Worm (Caenorhabditis elegans) whole organism, L1 larva: ENCODE measurements around the gene hex-2.
"Not testable (repeated sequence)": the region's sequence is repeated elsewhere in the genome, so short reads cannot be mapped to it uniquely, and the experiment has no call there.

Experiments
- C34B4.2 ChIP-seq: sonication (generic microtip); optimal IDR thresholded peaks from 2 replicates; lab custom pipeline; 2017; ENCODE audit warnings: mild to moderate bottlenecking, missing genetic modification characterization, missing compliant biosample characterization
- ceh-8 ChIP-seq: fragments of 200-800 bp; sonication (Bioruptor generic); optimal IDR thresholded peaks from 2 replicates; lab custom pipeline; 2018; ENCODE audit warnings: mild to moderate bottlenecking, missing genetic modification characterization, moderate library complexity, missing compliant biosample characterization
- dsc-1 ChIP-seq: sonication (generic microtip); optimal IDR thresholded peaks from 2 replicates; lab custom pipeline; 2016; ENCODE audit warnings: mild to moderate bottlenecking, missing genetic modification characterization, missing compliant biosample characterization
- efl-1 ChIP-seq, 4 experiments: fragments of 150-350 bp; optimal IDR thresholded peaks in 3 of 4; peaks in 1 of 4; 1 replicate in 1 of 4; 2 replicates in 3 of 4; lab custom pipeline; 2014; ENCODE audit warnings: missing biosample characterization in 2 of 4, missing genetic modification characterization in 2 of 4, missing genetic modification reagents in 2 of 4
- efl-3 ChIP-seq: fragments of 200-800 bp; sonication (Bioruptor generic); optimal IDR thresholded peaks from 2 replicates; lab custom pipeline; 2018; ENCODE audit warnings: mild to moderate bottlenecking, missing genetic modification characterization, missing compliant biosample characterization
- egl-27 ChIP-seq, 2 experiments: fragments of 150-350 bp in 1 of 2; sonication (generic microtip); optimal IDR thresholded peaks; 3 replicates each; lab custom pipeline; 2017 to 2018; ENCODE audit warnings: missing biosample characterization in 2 of 2, missing genetic modification characterization in 2 of 2, missing genetic modification reagents in 2 of 2
- ets-5 ChIP-seq: fragments of 200-800 bp; sonication (Bioruptor generic); IDR thresholded peaks from 2 replicates; pipeline ENCODE4 v1.3.6; 2022; ENCODE audit warnings: missing genetic modification characterization, missing compliant biosample characterization
- fkh-10 ChIP-seq: sonication (generic microtip); optimal IDR thresholded peaks from 2 replicates; lab custom pipeline; 2017; ENCODE audit warnings: missing biosample characterization, missing genetic modification reagents, missing genetic modification characterization
- fkh-8 ChIP-seq: sonication (generic microtip); optimal IDR thresholded peaks from 2 replicates; lab custom pipeline; 2016; ENCODE audit warnings: mild to moderate bottlenecking, missing genetic modification characterization, missing compliant biosample characterization
- grh-1 ChIP-seq: fragments of 200-800 bp; sonication (Bioruptor generic); IDR thresholded peaks from 2 replicates; pipeline ENCODE4 v1.3.6; 2022; ENCODE audit warnings: missing genetic modification reagents, missing genetic modification characterization, missing compliant biosample characterization
- lin-14 ChIP-seq: fragments of 200-800 bp; sonication (Bioruptor generic); optimal IDR thresholded peaks from 2 replicates; lab custom pipeline; 2018; ENCODE audit warnings: mild to moderate bottlenecking, missing genetic modification characterization, moderate library complexity, missing compliant biosample characterization
- lin-35 ChIP-seq, 2 experiments: fragments of 150-350 bp; optimal IDR thresholded peaks; 2 replicates each; lab custom pipeline; 2014; ENCODE audit warnings: missing biosample characterization in 2 of 2, missing genetic modification characterization in 2 of 2, missing genetic modification reagents in 2 of 2
- lin-39 ChIP-seq: fragments of 150-350 bp; optimal IDR thresholded peaks from 2 replicates; lab custom pipeline; 2014; ENCODE audit warnings: missing biosample characterization, missing genetic modification reagents, missing genetic modification characterization
- mdl-1 ChIP-seq, 2 experiments: fragments of 150-350 bp; optimal IDR thresholded peaks; 2 replicates each; lab custom pipeline; 2014 to 2017; ENCODE audit warnings: missing biosample characterization in 2 of 2, missing genetic modification characterization in 2 of 2, inconsistent platforms in 1 of 2
- mef-2 ChIP-seq: fragments of 150-350 bp; optimal IDR thresholded peaks from 2 replicates; lab custom pipeline; 2014; ENCODE audit warnings: missing biosample characterization, missing genetic modification characterization
- mep-1 ChIP-seq: fragments of 150-350 bp; optimal IDR thresholded peaks from 2 replicates; lab custom pipeline; 2014; ENCODE audit warnings: missing biosample characterization, missing genetic modification characterization
- nhr-19 ChIP-seq: fragments of 200-800 bp; sonication (Bioruptor generic); conservative IDR thresholded peaks from 2 replicates; pipeline ENCODE4 v1.3.6; 2022; ENCODE audit warnings: missing genetic modification characterization, missing compliant biosample characterization
- nhr-20 ChIP-seq: sonication (generic microtip); optimal IDR thresholded peaks from 2 replicates; lab custom pipeline; 2016; ENCODE audit warnings: mild to moderate bottlenecking, missing genetic modification characterization, missing compliant biosample characterization
- nhr-237 ChIP-seq: fragments of 150-350 bp; optimal IDR thresholded peaks from 2 replicates; lab custom pipeline; 2014; ENCODE audit warnings: missing biosample characterization, missing genetic modification characterization
- nhr-47 ChIP-seq: sonication (generic microtip); optimal IDR thresholded peaks from 2 replicates; lab custom pipeline; 2016; ENCODE audit warnings: mild to moderate bottlenecking, missing genetic modification characterization, moderate library complexity, missing compliant biosample characterization
- nhr-76 ChIP-seq: sonication (generic microtip); optimal IDR thresholded peaks from 2 replicates; lab custom pipeline; 2017; ENCODE audit warnings: missing biosample characterization, missing genetic modification characterization
- nhr-85 ChIP-seq: sonication (generic microtip); peaks from one replicate; lab custom pipeline; 2016; ENCODE audit warnings: missing genetic modification characterization, inconsistent platforms, missing compliant biosample characterization
- nhr-90 ChIP-seq: sonication (generic microtip); optimal IDR thresholded peaks from 2 replicates; lab custom pipeline; 2016; ENCODE audit warnings: mild to moderate bottlenecking, missing genetic modification characterization, missing compliant biosample characterization; ENCODE audit not compliant: poor library complexity
- pax-3 ChIP-seq: fragments of 200-800 bp; sonication (Bioruptor generic); optimal IDR thresholded peaks from 2 replicates; lab custom pipeline; 2018; ENCODE audit warnings: mild to moderate bottlenecking, missing genetic modification characterization, moderate library complexity, missing compliant biosample characterization
- pqm-1 ChIP-seq: sonication (generic microtip); optimal IDR thresholded peaks from 3 replicates; lab custom pipeline; 2017; ENCODE audit warnings: missing biosample characterization, missing genetic modification characterization
- skn-1 ChIP-seq: fragments of 150-350 bp; optimal IDR thresholded peaks from 2 replicates; lab custom pipeline; 2014; ENCODE audit warnings: missing biosample characterization, missing genetic modification characterization
- snpc-4 ChIP-seq: fragments of 150-350 bp; optimal IDR thresholded peaks from 2 replicates; lab custom pipeline; 2014; ENCODE audit warnings: missing biosample characterization, missing genetic modification characterization
- sup-37 ChIP-seq: fragments of 200-800 bp; sonication (Bioruptor generic); optimal IDR thresholded peaks from 2 replicates; lab custom pipeline; 2018; ENCODE audit warnings: mild to moderate bottlenecking, missing genetic modification characterization, missing compliant biosample characterization
- tbx-2 ChIP-seq: sonication (generic microtip); optimal IDR thresholded peaks from 2 replicates; lab custom pipeline; 2016; ENCODE audit warnings: missing genetic modification characterization, missing compliant biosample characterization
- tlp-1 ChIP-seq: fragments of 150-350 bp; optimal IDR thresholded peaks from 2 replicates; lab custom pipeline; 2014; ENCODE audit warnings: missing biosample characterization, missing genetic modification characterization
- unc-98 ChIP-seq: fragments of 200-800 bp; sonication (Bioruptor generic); IDR thresholded peaks from 2 replicates; pipeline ENCODE4 v1.3.6; 2022; ENCODE audit warnings: missing genetic modification characterization, missing compliant biosample characterization
- vab-15 ChIP-seq: sonication (generic microtip); optimal IDR thresholded peaks from 2 replicates; lab custom pipeline; 2017; ENCODE audit warnings: missing genotype, mild to moderate bottlenecking, missing genetic modification characterization, missing compliant biosample characterization
- xbp-1 ChIP-seq: sonication (generic microtip); optimal IDR thresholded peaks from 2 replicates; lab custom pipeline; 2016; ENCODE audit warnings: missing genetic modification characterization, missing compliant biosample characterization

The hex-2 gene

DNA sequence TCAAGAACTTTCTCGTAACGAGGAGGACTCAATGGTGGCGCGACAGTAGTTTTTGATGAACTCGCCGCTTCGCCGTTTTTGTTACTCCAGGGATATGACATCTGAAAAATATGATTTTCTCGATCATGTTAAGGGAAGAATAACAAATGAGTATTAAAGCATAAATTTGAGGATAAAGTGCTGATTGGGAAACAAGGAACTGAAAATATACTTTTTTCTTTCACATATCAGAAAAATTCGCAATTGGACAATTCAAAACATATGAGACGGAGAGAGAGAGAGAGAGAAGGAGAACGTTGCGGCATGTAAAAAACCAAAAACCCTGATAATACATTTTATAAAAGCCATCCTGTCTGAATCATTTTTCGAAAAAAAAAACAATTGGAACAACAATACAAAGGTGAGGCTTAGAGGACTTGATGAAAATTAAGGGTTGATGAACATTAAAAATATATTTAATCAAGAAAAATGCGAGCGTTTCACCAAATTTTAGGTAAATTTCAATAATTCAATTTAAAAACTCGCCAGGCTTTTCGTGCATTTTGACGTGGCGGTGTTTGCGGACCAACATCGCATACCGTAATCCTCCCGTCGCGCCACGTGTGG lies 6.5 kb downstream of the hex-2 start, which contains the start of the genes mut-14 and C14C11.2:
TSS of gene mut-14 (minus strand) at position 101 of the 606 bp plus-strand sequence.
TSS of gene C14C11.2 (plus strand) at position 556 of the 606 bp plus-strand sequence.
- TF ChIP-seq nhr-19 (GFP tag; lab: Robert Waterston, UW): no peak
- TF ChIP-seq vab-15 (tag; lab: Kevin White, UChicago): no peak
- TF ChIP-seq, all 84 proteins: peak for 0

DNA sequence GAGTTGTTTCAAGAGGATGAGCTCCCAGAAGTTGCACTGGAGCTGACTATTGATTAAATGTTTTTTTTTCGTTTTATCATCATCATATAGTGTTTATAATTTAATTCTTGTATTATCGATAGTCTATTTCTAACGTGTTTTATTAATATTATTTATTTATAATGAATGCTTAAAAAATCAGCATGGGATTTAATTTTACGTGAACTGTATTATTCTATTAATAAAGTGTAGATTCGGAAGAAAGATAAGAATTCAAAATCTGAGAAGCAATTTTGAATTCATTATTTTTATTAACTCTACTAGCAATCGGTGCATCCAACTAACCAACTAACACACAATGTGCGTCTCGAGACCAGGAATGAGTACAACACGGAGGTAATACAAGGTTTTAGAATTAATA lies 9.1 kb downstream of the hex-2 start, which contains the start of gene C14C11.1:
TSS of gene C14C11.1 (plus strand) at position 301 of the 400 bp plus-strand sequence.
- TF ChIP-seq nhr-76 (tag; lab: Kevin White, UChicago); nhr-90; mdl-1 (tag; optimal IDR thresholded peaks at IDR 0.05; lab: Kevin White, UChicago): not testable (repeated sequence)
- TF ChIP-seq, all 84 proteins: peak for 0; not testable (repeated sequence) for 84

DNA sequence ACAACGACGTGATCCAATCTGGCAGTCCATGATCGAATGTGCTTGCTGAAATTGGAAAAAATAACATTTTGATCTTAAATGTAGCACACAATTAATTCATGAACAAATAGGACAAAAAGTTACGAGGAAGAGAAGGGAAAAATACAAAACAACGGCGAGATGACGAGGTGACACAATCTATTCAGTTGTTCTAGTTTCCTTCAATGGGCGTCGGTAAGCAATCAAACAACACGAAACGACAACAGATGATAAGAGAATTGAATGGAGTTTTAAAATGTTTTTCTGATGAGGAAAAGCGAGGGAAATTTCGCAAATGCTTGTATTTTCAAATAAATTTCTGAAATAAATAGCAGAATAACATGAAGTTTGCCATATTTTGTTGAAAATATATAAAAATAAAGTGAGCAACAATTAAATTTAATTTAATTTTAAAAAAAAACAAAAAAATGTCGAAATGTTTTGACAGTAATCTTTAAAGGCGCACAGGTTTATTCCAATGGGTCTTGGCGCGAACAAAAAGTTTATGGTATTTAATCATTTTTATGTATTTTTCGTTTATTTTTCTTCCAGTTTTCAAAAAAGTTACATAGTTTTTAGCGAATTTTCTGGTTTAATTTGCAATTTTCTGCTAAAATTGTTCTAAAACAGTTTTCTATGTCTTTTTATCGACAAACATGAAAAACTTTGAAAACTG lies 11.9 kb downstream of the hex-2 start, which contains the start of gene C14C11.7:
TSS of gene C14C11.7 (minus strand) at position 51 of the 694 bp plus-strand sequence.
- TF ChIP-seq nhr-20 (no peak), ets-5 (GFP tag; lab: Robert Waterston, UW) (no peak), xbp-1 (no peak), ceh-8 (no peak), nhr-19 (GFP tag; lab: Robert Waterston, UW) (no peak), lin-39 (tag; lab: Kevin White, UChicago) (no peak), tbx-2 (tag; lab: Kevin White, UChicago) (no peak), tlp-1 (tag; lab: Kevin White, UChicago) (no peak), C34B4.2 (tag; lab: Kevin White, UChicago) (no peak), pax-3 (tag; lab: Kevin White, UChicago) (no peak)

DNA sequence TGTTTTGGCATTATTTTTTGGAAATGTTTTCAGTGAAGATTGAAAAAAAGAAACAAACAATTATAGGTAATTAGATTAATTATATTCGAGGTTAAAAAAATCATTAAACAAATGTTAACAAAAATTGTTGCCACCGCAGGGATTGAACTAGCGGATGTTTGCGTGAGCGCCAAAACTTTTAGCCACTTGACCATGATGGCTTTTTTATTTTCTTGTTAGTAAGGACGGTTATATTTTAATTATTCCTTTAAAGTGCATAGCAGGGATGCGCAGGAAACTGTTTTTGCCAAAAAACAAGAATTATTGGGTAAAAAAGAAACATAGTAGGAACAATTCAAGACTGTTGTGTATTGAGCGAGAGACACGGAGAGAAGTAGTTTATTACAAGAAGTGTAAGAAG lies 13.1 kb downstream of the hex-2 start:
- TF ChIP-seq nhr-47 (tag; lab: Kevin White, UChicago) (peak; percentile 36), mep-1 (tag; lab: Kevin White, UChicago) (no peak), nhr-85 (peak; percentile 68), fkh-8 (tag; lab: Kevin White, UChicago) (no peak), nhr-90 (peak; percentile 59), grh-1 (GFP tag; lab: Robert Waterston, UW) (0 out of 2 replicates have a peak, but pooled peaks have one; percentile 17), lin-35 (GFP tag; optimal IDR thresholded peaks at IDR 0.05; lab: Kevin White, UChicago) (peak in 1 of 2 experiments; percentile 3), nhr-237 (tag; lab: Kevin White, UChicago) (no peak), efl-1 (optimal IDR thresholded peaks at IDR 0.05; lab: Kevin White, UChicago) (no peak), efl-1 (GFP tag; optimal IDR thresholded peaks at IDR 0.05 in 1 of 2; lab: Kevin White, UChicago) (peak in 1 of 2 experiments; percentile 92)

DNA sequence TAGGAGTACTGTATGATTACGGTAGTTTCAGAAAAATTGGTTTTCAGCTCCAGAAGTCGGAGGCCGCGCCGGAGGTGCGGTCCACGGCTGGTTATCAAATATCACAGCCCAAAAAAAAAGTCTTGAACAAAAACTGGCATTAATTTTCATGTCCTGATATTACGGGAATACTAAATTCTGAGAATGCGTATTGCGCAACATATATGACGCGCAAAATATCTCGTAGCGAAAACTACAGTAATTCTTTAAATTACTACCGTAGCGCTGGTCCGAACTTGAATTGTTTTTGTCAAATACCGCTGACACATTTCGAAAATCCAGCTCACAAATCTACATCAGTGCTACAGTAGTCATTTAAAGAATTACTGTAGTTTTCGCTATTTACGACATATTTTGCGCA lies 14.7 kb downstream of the hex-2 start:
- TF ChIP-seq dsc-1 (tag; lab: Kevin White, UChicago): no peak
- TF ChIP-seq unc-98 (GFP tag; lab: Robert Waterston, UW): no peak
- no peak for TF ChIP-seq pqm-1 (tag; lab: Kevin White, UChicago)
- no peak for TF ChIP-seq snpc-4 (tag; lab: Kevin White, UChicago)
- no peak for TF ChIP-seq ceh-8
- TF ChIP-seq mef-2 (tag; lab: Kevin White, UChicago): no peak
- TF ChIP-seq mep-1 (tag; lab: Kevin White, UChicago): no peak
- no peak for TF ChIP-seq efl-1 (optimal IDR thresholded peaks at IDR 0.05; lab: Kevin White, UChicago)
- no peak for TF ChIP-seq efl-1 (GFP tag; optimal IDR thresholded peaks at IDR 0.05 in 1 of 2; lab: Kevin White, UChicago)
- TF ChIP-seq efl-3: no peak
- TF ChIP-seq skn-1 (tag; lab: Kevin White, UChicago): no peak
- TF ChIP-seq nhr-20: no peak
- no peak for TF ChIP-seq fkh-10 (GFP tag; lab: Kevin White, UChicago)
- no peak for TF ChIP-seq sup-37 (GFP tag; lab: Kevin White, UChicago)
- no peak for TF ChIP-seq lin-14 (GFP tag; lab: Kevin White, UChicago)
- no peak for TF ChIP-seq egl-27 (tag; optimal IDR thresholded peaks at IDR 0.05; lab: Kevin White, UChicago)
- TF ChIP-seq, all 84 proteins: peak for 0
